Fruit fly (Drosophila melanogaster) whole organism, prepupa: ENCODE results near the gene sens-2.

ENCODE experiments used
- Eip93F ChIP-seq: fragments of 200-800 bp; sonication (Bioruptor generic); optimal IDR thresholded peaks from 2 replicates; lab custom pipeline; 2016; ENCODE audit warnings: missing biosample characterization, mild to moderate bottlenecking, missing genetic modification characterization
- dac ChIP-seq: fragments of 200-800 bp; sonication (Bioruptor generic); optimal IDR thresholded peaks from 2 replicates; lab custom pipeline; 2017; ENCODE audit warnings: missing biosample characterization, mild to moderate bottlenecking, missing genetic modification characterization

DNA sequence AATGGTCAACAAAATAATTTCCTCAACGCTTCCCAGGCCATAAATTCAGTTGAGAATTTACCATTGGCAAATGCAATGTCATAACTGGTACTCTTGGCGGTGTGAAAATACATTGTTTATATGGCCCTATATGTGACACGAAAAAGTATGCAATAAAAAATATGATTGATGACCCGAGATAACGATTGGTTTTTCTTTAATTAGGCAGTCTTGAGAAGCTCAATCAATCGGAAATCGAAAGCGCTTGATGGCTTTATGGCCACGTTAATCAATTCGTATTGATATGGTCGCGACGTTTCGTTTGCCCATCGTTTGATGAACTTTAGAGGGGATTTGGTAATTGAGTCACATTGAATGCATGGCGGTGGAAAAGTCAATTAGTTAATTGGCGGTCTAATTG lies 49.0 kb downstream of the sens-2 start:
- TF ChIP-seq dac = no peak
- no peak for TF ChIP-seq Eip93F (GFP tag; lab: Kevin White, UChicago)
